Worm (Caenorhabditis elegans) whole organism, young adult: ENCODE measurements around the gene F20D6.1.

Source experiments
- F55B11.4 ChIP-seq: sonication (generic microtip); optimal IDR thresholded peaks from 2 replicates; lab custom pipeline; 2016; ENCODE audit warnings: missing compliant biosample characterization, missing genetic modification characterization, borderline replicate concordance; ENCODE audit not compliant: insufficient read depth
- akir-1 ChIP-seq: fragments of 200-800 bp; sonication (Bioruptor generic); optimal IDR thresholded peaks from 2 replicates; lab custom pipeline; 2018; ENCODE audit warnings: mild to moderate bottlenecking, missing genetic modification characterization, moderate library complexity, missing compliant biosample characterization
- attf-5 ChIP-seq: fragments of 200-800 bp; sonication (Bioruptor generic); optimal IDR thresholded peaks from 2 replicates; lab custom pipeline; 2018; ENCODE audit warnings: mild to moderate bottlenecking, missing genetic modification characterization, missing compliant biosample characterization
- ccch-3 ChIP-seq: fragments of 200-800 bp; sonication (Bioruptor generic); optimal IDR thresholded peaks from 2 replicates; lab custom pipeline; 2018; ENCODE audit warnings: mild to moderate bottlenecking, missing genetic modification characterization, missing compliant biosample characterization
- chd-7 ChIP-seq: sonication (generic microtip); optimal IDR thresholded peaks from 2 replicates; lab custom pipeline; 2016; ENCODE audit warnings: mild to moderate bottlenecking, missing genetic modification characterization, moderate library complexity, missing compliant biosample characterization
- dpff-1 ChIP-seq: sonication (generic microtip); optimal IDR thresholded peaks from 2 replicates; lab custom pipeline; 2017; ENCODE audit warnings: mild to moderate bottlenecking, missing genetic modification characterization, missing compliant biosample characterization
- gei-17 ChIP-seq: fragments of 200-800 bp; sonication (Bioruptor generic); optimal IDR thresholded peaks from 2 replicates; lab custom pipeline; 2018; ENCODE audit warnings: mild to moderate bottlenecking, missing genetic modification characterization, missing compliant biosample characterization
- hmg-1.2 ChIP-seq: fragments of 200-800 bp; sonication (Bioruptor generic); IDR thresholded peaks from 2 replicates; pipeline ENCODE4 v1.3.6; 2022; ENCODE audit warnings: missing genetic modification reagents, missing genetic modification characterization, missing compliant biosample characterization
- lin-26 ChIP-seq: fragments of 200-800 bp; sonication (Bioruptor generic); IDR thresholded peaks from 2 replicates; pipeline ENCODE4 v1.3.6; 2022; ENCODE audit warnings: missing genetic modification reagents, missing genetic modification characterization, missing compliant biosample characterization
- lin-35 ChIP-seq, 3 experiments: fragments of 150-350 bp in 2 of 3; sonication (generic microtip) in 1 of 3; optimal IDR thresholded peaks; 2 replicates each; lab custom pipeline; 2014 to 2018; ENCODE audit warnings: missing biosample characterization in 3 of 3, missing genetic modification characterization in 3 of 3, missing genetic modification reagents in 3 of 3
- snpc-1.1 ChIP-seq: sonication (generic microtip); optimal IDR thresholded peaks from 2 replicates; lab custom pipeline; 2017; ENCODE audit warnings: missing genetic modification characterization, mild to moderate bottlenecking, missing compliant biosample characterization, antibody characterized with exemption, moderate library complexity, missing genotype, missing genetic modification reagents; ENCODE audit not compliant: insufficient read depth
- snpc-4 ChIP-seq, 5 experiments: fragments of 150-350 bp in 1 of 5; sonication (generic microtip) in 4 of 5; optimal IDR thresholded peaks; 2 replicates each; lab custom pipeline; 2014 to 2018; ENCODE audit warnings: missing genetic modification characterization in 5 of 5, missing biosample characterization in 3 of 5, antibody characterized with exemption in 2 of 5, mild to moderate bottlenecking in 2 of 5, missing compliant biosample characterization in 2 of 5, missing genotype in 2 of 5, moderate library complexity in 2 of 5, missing genetic modification reagents in 1 of 5
- unc-130 ChIP-seq: sonication (generic microtip); optimal IDR thresholded peaks from 2 replicates; lab custom pipeline; 2016; ENCODE audit warnings: missing genetic modification reagents, missing genetic modification characterization, missing compliant biosample characterization

DNA sequence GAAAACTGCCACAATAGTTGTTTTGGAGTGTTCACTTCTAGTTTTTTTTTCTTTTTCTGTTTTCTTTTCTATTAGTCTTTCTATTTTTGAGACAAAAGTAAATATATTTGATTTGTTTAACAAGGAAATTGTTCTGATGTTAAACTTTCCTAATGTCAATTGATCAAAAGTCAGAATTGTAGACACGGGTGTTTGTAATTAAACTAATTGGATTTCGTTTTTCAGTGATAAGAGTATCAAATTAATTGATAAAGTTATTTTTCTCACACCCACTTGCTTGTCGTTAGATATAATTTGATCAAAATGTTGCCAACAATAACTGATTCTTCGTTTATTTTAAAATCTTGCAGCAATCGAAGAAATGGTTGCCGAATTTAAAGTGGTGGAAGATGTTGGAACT, 27.3 kb upstream of the F20D6.1 start:
- TF ChIP-seq chd-7 (tag; lab: Kevin White, UChicago) (no peak), gei-17 (GFP tag; lab: Kevin White, UChicago) (no peak), lin-26 (no peak), snpc-1.1 (tag; lab: Kevin White, UChicago) (no peak), hmg-1.2 (GFP tag; lab: Robert Waterston, UW) (no peak), unc-130 (GFP tag; lab: Kevin White, UChicago) (no peak), F55B11.4 (tag; lab: Kevin White, UChicago) (no peak), ccch-3 (GFP tag; lab: Kevin White, UChicago) (no peak), snpc-4 (GFP tag; optimal IDR thresholded peaks at IDR 0.05; lab: Kevin White, UChicago) (no peak), snpc-4 (tag; optimal IDR thresholded peaks at IDR 0.05; lab: Kevin White, UChicago) (no peak), dpff-1 (tag; lab: Kevin White, UChicago) (no peak), akir-1 (GFP tag; lab: Kevin White, UChicago) (no peak), lin-35 (GFP tag; optimal IDR thresholded peaks at IDR 0.05; lab: Kevin White, UChicago) (no peak), attf-5 (GFP tag; lab: Kevin White, UChicago) (no peak)
